Worm (Caenorhabditis elegans) whole organism, young adult: ENCODE measurements around the gene F20D6.6.

Source experiments
- B0336.3 ChIP-seq: fragments of 200-800 bp; sonication (Bioruptor generic); IDR thresholded peaks from 2 replicates; pipeline ENCODE4 v1.3.6; 2022; ENCODE audit warnings: missing genetic modification characterization, missing compliant biosample characterization
- D2030.7 ChIP-seq: fragments of 200-800 bp; sonication (Bioruptor generic); IDR thresholded peaks from 2 replicates; pipeline ENCODE4 v1.3.6; 2022; ENCODE audit warnings: missing genetic modification reagents, missing genetic modification characterization, missing compliant biosample characterization
- F23B12.7 ChIP-seq: sonication (generic microtip); optimal IDR thresholded peaks from 2 replicates; lab custom pipeline; 2017; ENCODE audit warnings: missing genetic modification characterization, mild to moderate bottlenecking, missing compliant biosample characterization, antibody characterized with exemption, moderate library complexity; ENCODE audit not compliant: insufficient read depth
- F33H1.4 ChIP-seq: fragments of 200-800 bp; sonication (Bioruptor generic); IDR thresholded peaks from 2 replicates; pipeline ENCODE4 v1.3.6; 2022; ENCODE audit warnings: missing genetic modification reagents, missing genetic modification characterization, missing compliant biosample characterization
- F37B4.10 ChIP-seq: fragments of 200-800 bp; sonication (Bioruptor generic); IDR thresholded peaks from 2 replicates; pipeline ENCODE4 v1.3.6; 2022; ENCODE audit warnings: missing genetic modification characterization, missing compliant biosample characterization
- F39B2.1 ChIP-seq: fragments of 200-800 bp; sonication (Bioruptor generic); IDR thresholded peaks from 2 replicates; pipeline ENCODE4 v1.3.6; 2022; ENCODE audit warnings: missing genetic modification reagents, missing genetic modification characterization, missing compliant biosample characterization
- F57C9.4 ChIP-seq: sonication (generic microtip); optimal IDR thresholded peaks from 2 replicates; lab custom pipeline; 2017; ENCODE audit warnings: mild to moderate bottlenecking, missing genetic modification characterization, missing compliant biosample characterization
- Y53G8AR.9 ChIP-seq: fragments of 200-800 bp; sonication (Bioruptor generic); conservative IDR thresholded peaks from 2 replicates; pipeline ENCODE4 v1.3.6; 2022; ENCODE audit warnings: missing genetic modification reagents, missing genetic modification characterization, missing compliant biosample characterization
- Y67H2A.10 ChIP-seq: fragments of 200-800 bp; sonication (Bioruptor generic); conservative IDR thresholded peaks from 2 replicates; pipeline ENCODE4 v1.3.6; 2022; ENCODE audit warnings: missing genetic modification reagents, missing genetic modification characterization, missing compliant biosample characterization
- akir-1 ChIP-seq: fragments of 200-800 bp; sonication (Bioruptor generic); optimal IDR thresholded peaks from 2 replicates; lab custom pipeline; 2018; ENCODE audit warnings: mild to moderate bottlenecking, missing genetic modification characterization, moderate library complexity, missing compliant biosample characterization
- atf-7 ChIP-seq: sonication (generic microtip); optimal IDR thresholded peaks from 2 replicates; lab custom pipeline; 2017; ENCODE audit warnings: mild to moderate bottlenecking, missing genetic modification characterization, missing compliant biosample characterization
- cebp-1 ChIP-seq, 2 experiments: fragments of 200-800 bp in 1 of 2; sonication (Bioruptor generic) in 1 of 2; sonication (generic microtip) in 1 of 2; IDR thresholded peaks in 1 of 2; optimal IDR thresholded peaks in 1 of 2; 2 replicates each; pipeline versions ENCODE4 v1.3.6 to Lab custom; 2017 to 2022; ENCODE audit warnings: missing compliant biosample characterization in 2 of 2, missing genetic modification characterization in 2 of 2, mild to moderate bottlenecking in 1 of 2, missing genetic modification reagents in 1 of 2, moderate library complexity in 1 of 2
- ceh-100 ChIP-seq: fragments of 200-800 bp; sonication (Bioruptor generic); IDR thresholded peaks from 2 replicates; pipeline ENCODE4 v1.3.6; 2022; ENCODE audit warnings: missing genetic modification reagents, missing genetic modification characterization, missing compliant biosample characterization
- ceh-40 ChIP-seq: fragments of 200-800 bp; sonication (Bioruptor generic); IDR thresholded peaks from 2 replicates; pipeline ENCODE4 v1.3.6; 2022; ENCODE audit warnings: missing genetic modification characterization, missing compliant biosample characterization
- ceh-91 ChIP-seq: fragments of 200-800 bp; sonication (Bioruptor generic); IDR thresholded peaks from 2 replicates; pipeline ENCODE4 v1.3.6; 2022; ENCODE audit warnings: missing genetic modification reagents, missing genetic modification characterization, missing compliant biosample characterization
- dox-1 ChIP-seq: fragments of 200-800 bp; sonication (Bioruptor generic); IDR thresholded peaks from 2 replicates; pipeline ENCODE4 v1.3.6; 2022; ENCODE audit warnings: missing genetic modification reagents, missing genetic modification characterization, missing compliant biosample characterization
- efl-1 ChIP-seq: fragments of 150-350 bp; optimal IDR thresholded peaks from 2 replicates; lab custom pipeline; 2014; ENCODE audit warnings: missing biosample characterization, missing genetic modification reagents, missing genetic modification characterization
- egrh-3 ChIP-seq: fragments of 200-800 bp; sonication (Bioruptor generic); IDR thresholded peaks from 2 replicates; pipeline ENCODE4 v1.3.6; 2022; ENCODE audit warnings: missing genetic modification reagents, missing genetic modification characterization, missing compliant biosample characterization
- hlh-12 ChIP-seq: sonication (generic microtip); optimal IDR thresholded peaks from 2 replicates; lab custom pipeline; 2016; ENCODE audit warnings: missing genetic modification characterization, missing compliant biosample characterization
- hmg-1.2 ChIP-seq: fragments of 200-800 bp; sonication (Bioruptor generic); IDR thresholded peaks from 2 replicates; pipeline ENCODE4 v1.3.6; 2022; ENCODE audit warnings: missing genetic modification reagents, missing genetic modification characterization, missing compliant biosample characterization
- hrde-1 ChIP-seq: sonication (generic microtip); optimal IDR thresholded peaks from 2 replicates; lab custom pipeline; 2016; ENCODE audit warnings: missing genetic modification characterization, mild to moderate bottlenecking, missing compliant biosample characterization, moderate library complexity, missing genotype, missing genetic modification reagents, borderline replicate concordance
- hsf-1 ChIP-seq: fragments of 200-800 bp; sonication (Bioruptor generic); IDR thresholded peaks from 2 replicates; pipeline ENCODE4 v1.3.6; 2022; ENCODE audit warnings: missing genetic modification reagents, missing genetic modification characterization, missing compliant biosample characterization
- let-526 ChIP-seq: fragments of 200-800 bp; sonication (Bioruptor generic); IDR thresholded peaks from 2 replicates; pipeline ENCODE4 v1.3.6; 2022; ENCODE audit warnings: missing genetic modification reagents, missing genetic modification characterization, missing compliant biosample characterization
- lin-26 ChIP-seq: fragments of 200-800 bp; sonication (Bioruptor generic); IDR thresholded peaks from 2 replicates; pipeline ENCODE4 v1.3.6; 2022; ENCODE audit warnings: missing genetic modification reagents, missing genetic modification characterization, missing compliant biosample characterization
- lin-54 ChIP-seq: fragments of 200-800 bp; sonication (Bioruptor generic); optimal IDR thresholded peaks from 2 replicates; lab custom pipeline; 2018; ENCODE audit warnings: mild to moderate bottlenecking, missing genetic modification characterization, missing compliant biosample characterization
- lsl-1 ChIP-seq: fragments of 200-800 bp; sonication (Bioruptor generic); optimal IDR thresholded peaks from 2 replicates; lab custom pipeline; 2018; ENCODE audit warnings: mild to moderate bottlenecking, missing genetic modification characterization, moderate library complexity, missing compliant biosample characterization
- madf-6 ChIP-seq: fragments of 200-800 bp; sonication (Bioruptor generic); IDR thresholded peaks from 2 replicates; pipeline ENCODE4 v1.3.6; 2022; ENCODE audit warnings: missing genetic modification reagents, missing genetic modification characterization, missing compliant biosample characterization
- madf-8 ChIP-seq: fragments of 200-800 bp; sonication (Bioruptor generic); conservative IDR thresholded peaks from 2 replicates; pipeline ENCODE4 v1.3.6; 2022; ENCODE audit warnings: missing genetic modification reagents, missing genetic modification characterization, missing compliant biosample characterization
- mcd-1 ChIP-seq: fragments of 200-800 bp; sonication (Bioruptor generic); IDR thresholded peaks from 2 replicates; pipeline ENCODE4 v1.3.6; 2022; ENCODE audit warnings: missing genetic modification reagents, missing genetic modification characterization, missing compliant biosample characterization
- nhr-179 ChIP-seq: sonication (generic microtip); optimal IDR thresholded peaks from 2 replicates; lab custom pipeline; 2016; ENCODE audit warnings: mild to moderate bottlenecking, missing genetic modification characterization, missing compliant biosample characterization
- nhr-80 ChIP-seq: sonication (generic microtip); optimal IDR thresholded peaks from 2 replicates; lab custom pipeline; 2016; ENCODE audit warnings: missing genetic modification characterization, missing compliant biosample characterization
- pha-4 ChIP-seq: fragments of 150-350 bp; sonication (generic microtip); optimal IDR thresholded peaks from 2 replicates; lab custom pipeline; 2014; ENCODE audit warnings: missing biosample characterization, missing genetic modification reagents, missing genetic modification characterization
- repo-1 ChIP-seq: sonication (generic microtip); optimal IDR thresholded peaks from 2 replicates; lab custom pipeline; 2017; ENCODE audit warnings: mild to moderate bottlenecking, missing genetic modification characterization, missing compliant biosample characterization
- rpc-1 ChIP-seq, 2 experiments: fragments of 150-350 bp in 1 of 2; sonication (generic microtip) in 1 of 2; optimal IDR thresholded peaks; 2 replicates each; lab custom pipeline; 2014 to 2018; ENCODE audit warnings: missing biosample characterization in 1 of 2, missing genetic modification characterization in 1 of 2, missing genetic modification reagents in 1 of 2, missing genotype in 1 of 2
- snpc-4 ChIP-seq, 5 experiments: fragments of 150-350 bp in 1 of 5; sonication (generic microtip) in 4 of 5; optimal IDR thresholded peaks; 2 replicates each; lab custom pipeline; 2014 to 2018; ENCODE audit warnings: missing genetic modification characterization in 5 of 5, missing biosample characterization in 3 of 5, antibody characterized with exemption in 2 of 5, mild to moderate bottlenecking in 2 of 5, missing compliant biosample characterization in 2 of 5, missing genotype in 2 of 5, moderate library complexity in 2 of 5, missing genetic modification reagents in 1 of 5
- tbx-9 ChIP-seq: sonication (generic microtip); optimal IDR thresholded peaks from 2 replicates; lab custom pipeline; 2016; ENCODE audit warnings: borderline replicate concordance, missing genetic modification characterization, inconsistent platforms, missing compliant biosample characterization
- tlf-1 ChIP-seq: fragments of 200-800 bp; sonication (Bioruptor generic); optimal IDR thresholded peaks from 2 replicates; lab custom pipeline; 2018; ENCODE audit warnings: mild to moderate bottlenecking, missing genetic modification characterization, missing compliant biosample characterization
- xnd-1 ChIP-seq: sonication (generic microtip); optimal IDR thresholded peaks from 2 replicates; lab custom pipeline; 2016; ENCODE audit warnings: missing genotype, missing genetic modification reagents, missing genetic modification characterization, missing compliant biosample characterization
- zfh-2 ChIP-seq: fragments of 200-800 bp; sonication (Bioruptor generic); conservative IDR thresholded peaks from 2 replicates; pipeline ENCODE4 v1.3.6; 2022; ENCODE audit warnings: missing genetic modification reagents, missing genetic modification characterization, missing compliant biosample characterization
- zim-3 ChIP-seq: sonication (generic microtip); optimal IDR thresholded peaks from 2 replicates; lab custom pipeline; 2017; ENCODE audit warnings: mild to moderate bottlenecking, missing genetic modification characterization, moderate library complexity, missing compliant biosample characterization
- ztf-25 ChIP-seq: fragments of 200-800 bp; sonication (Bioruptor generic); IDR thresholded peaks from 2 replicates; pipeline ENCODE4 v1.3.6; 2022; ENCODE audit warnings: missing genetic modification reagents, missing genetic modification characterization, missing compliant biosample characterization
- ztf-26 ChIP-seq: sonication (generic microtip); optimal IDR thresholded peaks from 2 replicates; lab custom pipeline; 2017; ENCODE audit warnings: missing genetic modification characterization, missing compliant biosample characterization
- ztf-28 ChIP-seq: fragments of 200-800 bp; sonication (Bioruptor generic); IDR thresholded peaks from 2 replicates; pipeline ENCODE4 v1.3.6; 2022; ENCODE audit warnings: missing genetic modification reagents, missing genetic modification characterization, missing compliant biosample characterization

Gene F20D6.6

DNA sequence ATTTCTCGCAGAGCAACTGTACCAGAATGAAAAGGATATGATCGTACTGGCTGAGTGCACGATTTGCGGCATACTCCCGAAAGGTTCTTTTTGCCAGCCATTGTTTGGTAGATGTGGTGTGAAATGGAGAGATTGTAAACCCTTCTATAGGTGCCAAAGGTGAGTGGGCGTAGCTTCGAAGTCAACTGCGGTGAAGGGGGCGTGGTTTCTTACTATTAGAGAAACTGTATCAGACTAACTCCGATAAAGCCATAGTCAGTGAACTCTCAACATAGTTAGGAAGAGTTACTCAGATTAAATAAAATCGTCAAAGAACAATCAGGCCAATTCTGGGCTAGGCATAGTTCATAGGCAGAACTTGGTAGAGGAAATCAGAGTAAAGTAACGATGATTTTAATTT is 17.6 kb downstream of the F20D6.6 start, which contains the start of gene F20D6.9:
TSS of gene F20D6.9 (minus strand) at position 101 of the 400 bp plus-strand sequence.
- TF ChIP-seq F37B4.10 (GFP tag; lab: Robert Waterston, UW) (no peak), repo-1 (tag; lab: Kevin White, UChicago) (no peak), zfh-2 (GFP tag; lab: Robert Waterston, UW) (no peak), rpc-1 (optimal IDR thresholded peaks at IDR 0.05; lab: Kevin White, UChicago) (no peak), rpc-1 (tag; optimal IDR thresholded peaks at IDR 0.05; lab: Kevin White, UChicago) (no peak), ceh-91 (no peak), tbx-9 (no peak), B0336.3 (GFP tag; lab: Robert Waterston, UW) (no peak), Y53G8AR.9 (GFP tag; lab: Robert Waterston, UW) (no peak), ztf-28 (no peak), efl-1 (GFP tag; lab: Kevin White, UChicago) (no peak), lin-54 (GFP tag; lab: Kevin White, UChicago) (no peak), F23B12.7 (no peak), cebp-1 (GFP tag; IDR thresholded peaks at IDR 0.05; lab: Robert Waterston, UW) (no peak), cebp-1 (tag; optimal IDR thresholded peaks at IDR 0.05; lab: Kevin White, UChicago) (no peak), nhr-179 (tag; lab: Kevin White, UChicago) (no peak), pha-4 (tag; lab: Kevin White, UChicago) (no peak), F57C9.4 (tag; lab: Kevin White, UChicago) (no peak), akir-1 (GFP tag; lab: Kevin White, UChicago) (no peak), dox-1 (GFP tag; lab: Robert Waterston, UW) (no peak)

DNA sequence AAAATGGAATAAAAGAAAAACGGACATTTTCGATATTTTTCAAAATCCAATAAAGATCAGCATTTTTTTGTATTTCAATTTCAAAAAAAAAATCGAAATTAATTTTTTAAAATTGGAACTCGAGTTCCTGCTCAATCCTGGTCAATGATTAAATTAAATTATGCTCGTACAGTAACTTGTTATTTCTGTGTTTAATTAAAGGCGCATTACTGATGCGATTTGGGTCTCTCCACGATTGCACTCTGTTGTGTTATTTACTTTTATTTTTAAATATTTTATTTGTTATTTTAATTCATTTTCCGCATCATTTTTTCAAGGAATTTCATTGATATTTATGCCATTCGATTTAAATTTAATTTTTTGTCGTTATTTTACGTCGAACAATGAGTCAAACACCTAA is 18.6 kb downstream of the F20D6.6 start:
- peak; percentile 43; the same call in 1 of the 2 replicates for TF ChIP-seq madf-8 (GFP tag; lab: Robert Waterston, UW)
- no peak for TF ChIP-seq ceh-40 (GFP tag; lab: Robert Waterston, UW)
- no peak for TF ChIP-seq atf-7 (tag; lab: Kevin White, UChicago)
- TF ChIP-seq repo-1 (tag; lab: Kevin White, UChicago): no peak
- TF ChIP-seq zim-3: no peak
- no peak for TF ChIP-seq B0336.3 (GFP tag; lab: Robert Waterston, UW)
- TF ChIP-seq pha-4 (tag; lab: Kevin White, UChicago): no peak
- TF ChIP-seq F39B2.1 (GFP tag; lab: Robert Waterston, UW): no peak
- peak; percentile 79 for TF ChIP-seq F33H1.4 (GFP tag; lab: Robert Waterston, UW)
- 0 out of 2 replicates have a peak, but pooled peaks have one; percentile 25 for TF ChIP-seq hsf-1 (GFP tag; lab: Robert Waterston, UW)
- TF ChIP-seq madf-6 (GFP tag; lab: Robert Waterston, UW): no peak; the same call in 1 of the 2 replicates
- TF ChIP-seq snpc-4 (GFP tag; optimal IDR thresholded peaks at IDR 0.05; lab: Kevin White, UChicago): no peak
- no peak for TF ChIP-seq snpc-4 (tag; optimal IDR thresholded peaks at IDR 0.05; lab: Kevin White, UChicago)
- TF ChIP-seq xnd-1 (tag; lab: Kevin White, UChicago): peak; percentile 1
- TF ChIP-seq lsl-1: peak; percentile 83
- no peak for TF ChIP-seq tbx-9

DNA sequence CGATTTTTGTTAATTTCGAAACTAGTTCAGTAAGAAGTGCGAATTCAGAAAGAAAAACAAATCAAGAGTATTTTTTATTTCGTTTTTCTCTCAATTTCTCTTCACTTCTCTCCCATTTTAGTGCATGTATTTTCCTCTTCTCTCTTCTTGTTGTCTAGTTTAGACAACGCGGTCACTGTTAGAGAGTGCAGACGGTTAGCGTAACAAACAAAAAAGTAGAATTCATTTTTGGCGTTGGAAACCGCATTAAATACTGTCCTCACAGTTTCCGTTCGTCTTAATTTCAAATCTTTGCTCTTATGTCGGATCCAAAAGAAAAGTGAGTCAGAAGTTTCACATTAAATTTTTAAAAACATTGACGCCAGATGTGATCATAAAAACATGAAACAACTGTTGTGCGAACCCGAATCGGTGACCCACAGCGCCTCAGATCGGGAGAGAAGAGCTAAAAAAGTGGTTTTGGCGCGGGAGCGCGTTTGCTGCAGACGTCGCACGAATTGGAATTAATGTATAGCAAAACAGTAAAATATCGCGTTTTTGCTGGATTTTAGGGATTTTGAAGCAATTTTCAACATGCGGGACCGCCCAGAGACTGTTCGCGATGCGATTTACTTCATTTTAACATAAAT is 19.3 kb downstream of the F20D6.6 start, which contains the start of gene srp-7:
TSS of gene srp-7 (plus strand) at position 213 of the 629 bp plus-strand sequence.
- TF ChIP-seq ztf-25 (GFP tag; lab: Robert Waterston, UW) (0 out of 2 replicates have a peak, but pooled peaks have one; percentile 44), zfh-2 (GFP tag; lab: Robert Waterston, UW) (no peak), let-526 (no peak), akir-1 (GFP tag; lab: Kevin White, UChicago) (no peak), F33H1.4 (GFP tag; lab: Robert Waterston, UW) (0 out of 2 replicates have a peak, but pooled peaks have one; percentile 10), ztf-26 (tag; lab: Kevin White, UChicago) (peak; percentile 26), nhr-80 (tag; lab: Kevin White, UChicago) (peak; percentile 27), Y67H2A.10 (GFP tag; lab: Robert Waterston, UW) (0 out of 2 replicates have a peak, but pooled peaks have one; percentile 24), ceh-100 (GFP tag; lab: Robert Waterston, UW) (peak; percentile 89), lin-26 (GFP tag; lab: Robert Waterston, UW) (peak; percentile 55; the same call in 1 of the 2 replicates), madf-6 (GFP tag; lab: Robert Waterston, UW) (0 out of 2 replicates have a peak, but pooled peaks have one; percentile 28), hrde-1 (tag; lab: Kevin White, UChicago) (no peak), hmg-1.2 (GFP tag; lab: Robert Waterston, UW) (peak; percentile 70; the same call in 1 of the 2 replicates), D2030.7 (peak; percentile 47; the same call in 1 of the 2 replicates), hlh-12 (tag; lab: Kevin White, UChicago) (no peak), mcd-1 (GFP tag; lab: Robert Waterston, UW) (peak; percentile 84), egrh-3 (GFP tag; lab: Robert Waterston, UW) (peak; percentile 33; the same call in 1 of the 2 replicates), tlf-1 (no peak)
